Worm (Caenorhabditis elegans) whole organism, mixed stage, embryonic: ENCODE results near the gene F56C9.6.

ENCODE experiments used
- M03D4.4 ChIP-seq: sonication (generic microtip); optimal IDR thresholded peaks from 2 replicates; lab custom pipeline; 2017; ENCODE audit warnings: mild to moderate bottlenecking, missing genetic modification characterization, missing compliant biosample characterization
- bed-3 ChIP-seq: fragments of 200-800 bp; sonication (Bioruptor generic); optimal IDR thresholded peaks from 3 replicates; lab custom pipeline; 2018; ENCODE audit warnings: mild to moderate bottlenecking, missing genetic modification characterization, moderate library complexity, missing compliant biosample characterization
- blmp-1 ChIP-seq: fragments of 150-350 bp; optimal IDR thresholded peaks from 2 replicates; lab custom pipeline; 2014; ENCODE audit warnings: missing biosample characterization, missing genetic modification characterization
- ceh-39 ChIP-seq: fragments of 150-350 bp; optimal IDR thresholded peaks from 2 replicates; lab custom pipeline; 2014; ENCODE audit warnings: missing biosample characterization, missing genetic modification characterization
- ceh-43 ChIP-seq: fragments of 200-800 bp; sonication (Bioruptor generic); optimal IDR thresholded peaks from 2 replicates; lab custom pipeline; 2018; ENCODE audit warnings: mild to moderate bottlenecking, missing genetic modification characterization, moderate library complexity, missing compliant biosample characterization
- ceh-83 ChIP-seq: fragments of 200-800 bp; sonication (Bioruptor generic); optimal IDR thresholded peaks from 2 replicates; lab custom pipeline; 2018; ENCODE audit warnings: mild to moderate bottlenecking, missing genetic modification characterization, missing compliant biosample characterization
- ces-1 ChIP-seq: fragments of 150-350 bp; optimal IDR thresholded peaks from 2 replicates; lab custom pipeline; 2014; ENCODE audit warnings: missing biosample characterization, missing genetic modification reagents, missing genetic modification characterization
- cnd-1 ChIP-seq: fragments of 200-800 bp; sonication (Bioruptor generic); optimal IDR thresholded peaks from 2 replicates; lab custom pipeline; 2018; ENCODE audit warnings: mild to moderate bottlenecking, missing genetic modification characterization, missing compliant biosample characterization
- drap-1 ChIP-seq: fragments of 200-800 bp; sonication (Bioruptor generic); optimal IDR thresholded peaks from 3 replicates; lab custom pipeline; 2018; ENCODE audit warnings: mild to moderate bottlenecking, missing genetic modification characterization, missing compliant biosample characterization
- elt-1 ChIP-seq: sonication (generic microtip); optimal IDR thresholded peaks from 2 replicates; lab custom pipeline; 2017; ENCODE audit warnings: missing genetic modification characterization, mild to moderate bottlenecking, missing compliant biosample characterization, antibody characterized with exemption, moderate library complexity, borderline replicate concordance; ENCODE audit not compliant: insufficient read depth
- elt-3 ChIP-seq: fragments of 150-350 bp; optimal IDR thresholded peaks from 2 replicates; lab custom pipeline; 2014; ENCODE audit warnings: missing biosample characterization, missing genetic modification characterization
- flh-1 ChIP-seq: fragments of 200-800 bp; sonication (Bioruptor generic); optimal IDR thresholded peaks from 2 replicates; lab custom pipeline; 2018; ENCODE audit warnings: mild to moderate bottlenecking, missing genetic modification characterization, moderate library complexity, missing compliant biosample characterization
- ham-2 ChIP-seq: fragments of 200-800 bp; sonication (Bioruptor generic); optimal IDR thresholded peaks from 2 replicates; lab custom pipeline; 2018; ENCODE audit warnings: mild to moderate bottlenecking, missing genetic modification characterization, missing compliant biosample characterization
- hlh-1 ChIP-seq: fragments of 150-350 bp; optimal IDR thresholded peaks from 2 replicates; lab custom pipeline; 2014; ENCODE audit warnings: missing biosample characterization, missing genetic modification reagents, missing genetic modification characterization
- lin-13 ChIP-seq: fragments of 150-350 bp; optimal IDR thresholded peaks from 2 replicates; lab custom pipeline; 2014; ENCODE audit warnings: missing biosample characterization, missing genetic modification characterization
- lin-32 ChIP-seq: fragments of 200-800 bp; sonication (Bioruptor generic); optimal IDR thresholded peaks from 2 replicates; lab custom pipeline; 2018; ENCODE audit warnings: mild to moderate bottlenecking, missing genetic modification characterization, missing compliant biosample characterization
- lsy-2 ChIP-seq: fragments of 150-350 bp; optimal IDR thresholded peaks from 2 replicates; lab custom pipeline; 2014; ENCODE audit warnings: missing biosample characterization, missing genetic modification characterization
- mab-5 ChIP-seq: fragments of 150-350 bp; optimal IDR thresholded peaks from 2 replicates; lab custom pipeline; 2014; ENCODE audit warnings: missing biosample characterization, missing genetic modification characterization
- mep-1 ChIP-seq: fragments of 150-350 bp; optimal IDR thresholded peaks from 2 replicates; lab custom pipeline; 2017; ENCODE audit warnings: missing biosample characterization, missing genetic modification reagents, missing genetic modification characterization, inconsistent platforms
- mls-2 ChIP-seq: sonication (generic microtip); optimal IDR thresholded peaks from 2 replicates; lab custom pipeline; 2016; ENCODE audit warnings: mild to moderate bottlenecking, missing genetic modification characterization, moderate library complexity, missing compliant biosample characterization
- nhr-12 ChIP-seq: fragments of 150-350 bp; optimal IDR thresholded peaks from 2 replicates; lab custom pipeline; 2014; ENCODE audit warnings: missing biosample characterization, missing genetic modification characterization
- nhr-2 ChIP-seq: fragments of 150-350 bp; optimal IDR thresholded peaks from 2 replicates; lab custom pipeline; 2014; ENCODE audit warnings: missing biosample characterization, missing genetic modification characterization
- nhr-237 ChIP-seq: fragments of 150-350 bp; optimal IDR thresholded peaks from 2 replicates; lab custom pipeline; 2014; ENCODE audit warnings: missing biosample characterization, missing genetic modification characterization
- nhr-28 ChIP-seq: fragments of 150-350 bp; optimal IDR thresholded peaks from 2 replicates; lab custom pipeline; 2014; ENCODE audit warnings: missing biosample characterization, missing genetic modification characterization
- nhr-76 ChIP-seq: sonication (generic microtip); optimal IDR thresholded peaks from 2 replicates; lab custom pipeline; 2017; ENCODE audit warnings: missing biosample characterization, missing genetic modification characterization
- pha-4 ChIP-seq: fragments of 150-350 bp; optimal IDR thresholded peaks from 2 replicates; lab custom pipeline; 2018; ENCODE audit warnings: missing biosample characterization, missing genetic modification reagents, missing genetic modification characterization
- sem-2 ChIP-seq: fragments of 200-800 bp; sonication (Bioruptor generic); optimal IDR thresholded peaks from 2 replicates; lab custom pipeline; 2018; ENCODE audit warnings: mild to moderate bottlenecking, missing genetic modification characterization, missing compliant biosample characterization
- snpc-4 ChIP-seq: fragments of 150-350 bp; optimal IDR thresholded peaks from 2 replicates; lab custom pipeline; 2014; ENCODE audit warnings: missing biosample characterization, missing genetic modification characterization
- sptf-1 ChIP-seq: sonication (generic microtip); optimal IDR thresholded peaks from 2 replicates; lab custom pipeline; 2017; ENCODE audit warnings: mild to moderate bottlenecking, missing genetic modification characterization, moderate library complexity, missing compliant biosample characterization
- tbx-8 ChIP-seq: fragments of 200-800 bp; sonication (Bioruptor generic); optimal IDR thresholded peaks from 2 replicates; lab custom pipeline; 2018; ENCODE audit warnings: mild to moderate bottlenecking, missing genetic modification characterization, moderate library complexity, missing compliant biosample characterization
- unc-120 ChIP-seq: sonication (generic microtip); optimal IDR thresholded peaks from 2 replicates; lab custom pipeline; 2017; ENCODE audit warnings: missing genetic modification characterization, missing compliant biosample characterization; ENCODE audit not compliant: poor library complexity, severe bottlenecking
- unc-39 ChIP-seq: fragments of 150-350 bp; optimal IDR thresholded peaks from 2 replicates; lab custom pipeline; 2014; ENCODE audit warnings: missing biosample characterization, missing genetic modification characterization
- unc-62 ChIP-seq: fragments of 150-350 bp; optimal IDR thresholded peaks from 2 replicates; lab custom pipeline; 2014; ENCODE audit warnings: missing biosample characterization, missing genetic modification reagents, missing genetic modification characterization
- zip-8 ChIP-seq: fragments of 150-350 bp; optimal IDR thresholded peaks from 2 replicates; lab custom pipeline; 2014; ENCODE audit warnings: missing biosample characterization, missing genetic modification characterization
- ztf-11 ChIP-seq: fragments of 150-350 bp; optimal IDR thresholded peaks from 2 replicates; lab custom pipeline; 2014; ENCODE audit warnings: missing biosample characterization, missing genetic modification characterization

Gene F56C9.6

DNA sequence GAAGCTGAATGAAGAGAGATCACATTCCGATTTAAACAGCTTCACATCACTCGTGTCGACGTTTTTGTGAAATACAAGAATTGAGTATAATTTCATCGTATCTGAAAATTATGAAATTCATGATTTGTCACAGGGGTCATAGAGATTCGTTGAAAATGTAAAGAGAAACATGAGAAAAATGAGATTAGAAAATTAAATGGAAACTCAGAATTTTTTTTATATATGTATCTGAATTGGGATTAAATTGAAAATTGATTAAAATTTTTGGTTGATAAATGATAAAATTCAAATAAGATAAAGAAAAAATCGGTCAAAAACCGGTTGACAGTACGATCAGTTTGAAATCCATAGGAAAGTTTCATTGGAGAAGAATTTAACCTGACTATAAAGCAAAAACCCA lies 23.1 kb downstream of the F56C9.6 start, which contains the start of gene ykt-6:
Gene ykt-6, minus strand, starts transcription at position 101 of the 400 bp plus-strand sequence.
- TF ChIP-seq nhr-237 (tag; lab: Kevin White, UChicago), result no peak
- TF ChIP-seq lin-13 (tag; lab: Kevin White, UChicago), result no peak
- no peak for TF ChIP-seq drap-1 (GFP tag; lab: Kevin White, UChicago)
- TF ChIP-seq ham-2 (GFP tag; lab: Kevin White, UChicago), result no peak
- no peak for TF ChIP-seq ces-1 (GFP tag; lab: Kevin White, UChicago)
- no peak for TF ChIP-seq mab-5 (tag; lab: Kevin White, UChicago)
- no peak for TF ChIP-seq blmp-1
- no peak for TF ChIP-seq sem-2
- TF ChIP-seq cnd-1 (tag; lab: Kevin White, UChicago), result no peak
- TF ChIP-seq tbx-8 (GFP tag; lab: Kevin White, UChicago), result no peak
- no peak for TF ChIP-seq nhr-28 (tag; lab: Kevin White, UChicago)
- no peak for TF ChIP-seq sptf-1 (tag; lab: Kevin White, UChicago)
- no peak for TF ChIP-seq M03D4.4 (tag; lab: Kevin White, UChicago)

DNA sequence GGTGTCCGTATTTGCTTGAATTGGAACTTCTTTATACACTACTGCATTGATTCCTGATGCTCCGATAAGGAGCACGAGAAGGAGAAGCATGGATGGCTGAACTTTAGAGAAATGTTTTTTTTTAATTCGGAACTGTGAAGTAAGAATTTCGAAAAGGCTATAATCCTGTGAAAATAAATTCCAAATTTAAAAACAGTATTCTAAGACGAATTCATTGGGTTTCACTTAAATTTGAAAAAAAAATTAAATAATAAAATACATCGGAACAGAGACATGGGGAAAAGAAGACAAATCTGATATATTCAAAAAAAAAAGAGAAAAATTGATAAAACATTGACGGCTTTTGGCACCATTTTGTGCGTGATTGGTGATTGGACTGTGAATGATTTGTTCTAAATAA lies 24.8 kb downstream of the F56C9.6 start, which contains the start of gene pho-5:
Gene pho-5, minus strand, starts transcription at position 101 of the 400 bp plus-strand sequence.
- TF ChIP-seq blmp-1 (no peak), unc-120 (tag; lab: Kevin White, UChicago) (no peak), zip-8 (tag; lab: Kevin White, UChicago) (no peak), hlh-1 (no peak), tbx-8 (GFP tag; lab: Kevin White, UChicago) (no peak), elt-3 (tag; lab: Kevin White, UChicago) (no peak), bed-3 (GFP tag; lab: Kevin White, UChicago) (no peak)
- TF ChIP-seq, all 35 proteins: peak for 0

DNA sequence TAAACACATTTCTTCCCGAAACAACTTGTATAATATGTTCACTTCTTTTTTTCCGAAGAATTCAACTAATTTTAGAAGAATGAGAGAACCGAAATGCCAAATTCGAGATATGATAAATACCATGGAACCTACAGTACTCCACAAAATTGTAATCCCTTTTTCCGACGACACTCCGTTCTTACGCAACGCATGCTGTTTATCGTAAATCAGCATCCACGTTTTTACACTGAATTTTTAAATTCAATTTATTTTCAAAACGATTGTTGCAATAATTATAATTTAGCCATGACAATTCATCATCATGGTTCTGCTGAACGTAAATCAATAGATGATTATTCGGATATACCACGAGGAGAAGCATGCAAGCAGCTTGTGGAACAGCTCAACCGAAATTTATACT lies 29.4 kb downstream of the F56C9.6 start, which contains the start of gene B0361.3:
Gene B0361.3, plus strand, starts transcription at position 284 of the 400 bp plus-strand sequence.
- TF ChIP-seq drap-1 (GFP tag; lab: Kevin White, UChicago), result no peak
- peak; percentile 50 for TF ChIP-seq ces-1 (GFP tag; lab: Kevin White, UChicago)
- TF ChIP-seq nhr-237 (tag; lab: Kevin White, UChicago), result no peak
- TF ChIP-seq lin-32 (GFP tag; lab: Kevin White, UChicago), result no peak
- TF ChIP-seq lsy-2 (tag; lab: Kevin White, UChicago), result peak; percentile 45
- no peak for TF ChIP-seq cnd-1 (tag; lab: Kevin White, UChicago)

DNA sequence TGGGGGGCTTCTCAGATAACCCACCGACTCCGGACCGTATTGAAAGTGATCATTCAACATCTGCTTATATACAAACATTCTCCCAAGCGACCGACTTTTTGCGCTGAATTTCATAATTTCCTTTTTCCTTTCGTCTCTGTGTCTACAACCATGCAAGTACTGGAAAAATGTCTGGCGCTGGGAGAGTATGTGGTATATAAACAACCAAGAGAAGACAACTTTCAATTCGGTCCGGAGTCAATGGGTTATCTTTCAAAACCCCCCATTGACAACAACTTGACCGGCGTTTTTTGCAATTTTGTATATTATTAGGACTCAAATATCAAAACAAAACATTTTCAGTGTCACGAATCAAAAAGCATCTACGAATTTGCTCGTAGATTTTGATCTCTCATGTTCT lies 32.1 kb downstream of the F56C9.6 start:
- no peak for TF ChIP-seq flh-1
- TF ChIP-seq sptf-1 (tag; lab: Kevin White, UChicago), result no peak
- TF ChIP-seq ceh-43, result no peak
- TF ChIP-seq ceh-39 (tag; lab: Kevin White, UChicago), result no peak
- no peak for TF ChIP-seq ceh-83
- TF ChIP-seq zip-8 (tag; lab: Kevin White, UChicago), result no peak
- no peak for TF ChIP-seq M03D4.4 (tag; lab: Kevin White, UChicago)
- no peak for TF ChIP-seq nhr-2 (tag; lab: Kevin White, UChicago)

DNA sequence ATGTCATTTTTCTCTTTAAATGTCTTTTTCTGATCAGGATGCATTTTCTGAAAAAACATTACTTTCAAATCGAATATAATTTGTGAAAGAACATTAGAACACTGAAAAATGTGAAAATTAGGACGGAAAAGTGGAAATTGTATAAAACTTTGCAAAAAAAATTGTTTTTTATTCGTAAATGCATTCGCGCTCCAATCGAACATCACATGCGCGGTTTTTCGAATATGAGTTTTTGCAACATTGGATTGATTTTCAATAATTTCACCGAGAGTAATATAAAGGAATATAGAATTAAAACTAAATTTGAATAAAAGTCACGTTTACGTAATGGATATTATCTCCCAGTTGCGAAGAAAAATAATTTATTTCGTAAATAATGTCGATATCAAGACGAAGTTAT lies 33.3 kb downstream of the F56C9.6 start, which contains the start of the genes spot-1 and B0361.11:
Gene spot-1, minus strand, starts transcription at position 47 of the 400 bp plus-strand sequence.
Gene B0361.11, plus strand, starts transcription at position 372 of the 400 bp plus-strand sequence.
- TF ChIP-seq sptf-1 (tag; lab: Kevin White, UChicago), result peak; percentile 10
- TF ChIP-seq mls-2 (tag; lab: Kevin White, UChicago), result no peak
- no peak for TF ChIP-seq hlh-1
- TF ChIP-seq cnd-1 (tag; lab: Kevin White, UChicago), result no peak
- no peak for TF ChIP-seq nhr-12
- no peak for TF ChIP-seq ham-2 (GFP tag; lab: Kevin White, UChicago)
- TF ChIP-seq ces-1 (GFP tag; lab: Kevin White, UChicago), result peak; percentile 38
- no peak for TF ChIP-seq lin-13 (tag; lab: Kevin White, UChicago)
- peak; percentile 75 for TF ChIP-seq lsy-2 (tag; lab: Kevin White, UChicago)
- TF ChIP-seq unc-62 (GFP tag; lab: Kevin White, UChicago), result no peak
- no peak for TF ChIP-seq unc-120 (tag; lab: Kevin White, UChicago)
- peak; percentile 78 for TF ChIP-seq mep-1
- no peak for TF ChIP-seq nhr-76 (tag; lab: Kevin White, UChicago)
- no peak for TF ChIP-seq elt-3 (tag; lab: Kevin White, UChicago)
- no peak for TF ChIP-seq snpc-4 (tag; lab: Kevin White, UChicago)
- no peak for TF ChIP-seq zip-8 (tag; lab: Kevin White, UChicago)
- no peak for TF ChIP-seq drap-1 (GFP tag; lab: Kevin White, UChicago)
- no peak for TF ChIP-seq elt-1 (tag; lab: Kevin White, UChicago)
- TF ChIP-seq bed-3 (GFP tag; lab: Kevin White, UChicago), result no peak
- TF ChIP-seq mab-5 (tag; lab: Kevin White, UChicago), result no peak
- no peak for TF ChIP-seq sem-2
- no peak for TF ChIP-seq ztf-11 (tag; lab: Kevin White, UChicago)
- no peak for TF ChIP-seq nhr-2 (tag; lab: Kevin White, UChicago)
- TF ChIP-seq unc-39 (tag; lab: Kevin White, UChicago), result no peak
- TF ChIP-seq pha-4 (tag; lab: Kevin White, UChicago), result no peak
- peak; percentile 45 for TF ChIP-seq ceh-39 (tag; lab: Kevin White, UChicago)
- no peak for TF ChIP-seq M03D4.4 (tag; lab: Kevin White, UChicago)
- TF ChIP-seq nhr-237 (tag; lab: Kevin White, UChicago), result peak; percentile 59
- TF ChIP-seq blmp-1, result no peak
- TF ChIP-seq ceh-83, result no peak
- TF ChIP-seq ceh-43, result no peak
